Fruit fly (Drosophila melanogaster): ENCODE results near the gene CG45089.
A peak's percentile ranks its signal among the peaks of the same experiment; 100 is the strongest.

CG45089 gene

dm6 chrX:7893411-7894122, at the start of gene CG45089, which contains the start of the genes ND-MNLL and p115 (continued):
- TF ChIP-seq shn (GFP tag; optimal IDR thresholded peaks at IDR 0.05) (peak; percentile 14), Spps (tag; optimal IDR thresholded peaks at IDR 0.05) (peak; percentile 9), Meics (GFP tag; optimal IDR thresholded peaks at IDR 0.05) (peak; percentile 33), CG17829 (tag; optimal IDR thresholded peaks at IDR 0.05) (peak; percentile 77), Ets65A (GFP tag) (peak; percentile 93), Opbp (GFP tag; IDR thresholded peaks at IDR 0.05; ENCODE audit: partially characterized antibody) (no peak; the same call in 2 of the 3 replicates), br (optimal IDR thresholded peaks at IDR 0.05) (no peak), trem (tag; optimal IDR thresholded peaks at IDR 0.05) (peak; percentile 87), tll (GFP tag; optimal IDR thresholded peaks at IDR 0.05) (no peak), Nf-YC (tag; optimal IDR thresholded peaks at IDR 0.05) (peak; percentile 62), sc (optimal IDR thresholded peaks at IDR 0.05) (no peak), sc (GFP tag; optimal IDR thresholded peaks at IDR 0.05) (peak; percentile 6), CG18764 (GFP tag; optimal IDR thresholded peaks at IDR 0.05) (peak; percentile 44), Aef1 (GFP tag; IDR thresholded peaks at IDR 0.05) (peak; percentile 50; the same call in 2 of the 3 replicates), CG10979 (tag; optimal IDR thresholded peaks at IDR 0.05) (peak; percentile 50), gsb-n (tag; optimal IDR thresholded peaks at IDR 0.05) (peak; percentile 6), Mes4 (GFP tag; optimal IDR thresholded peaks at IDR 0.05) (no peak), rib (GFP tag; IDR thresholded peaks at IDR 0.05) (no peak), Rfx (GFP tag; IDR thresholded peaks at IDR 0.05) (peak; percentile 71; the same call in 1 of the 2 replicates), da (GFP tag; optimal IDR thresholded peaks at IDR 0.05) (no peak), slp2 (GFP tag; optimal IDR thresholded peaks at IDR 0.05) (no peak), Atf6 (GFP tag; IDR thresholded peaks at IDR 0.05) (no peak), CG11723 (GFP tag; optimal IDR thresholded peaks at IDR 0.05) (no peak), zen2 (GFP tag; IDR thresholded peaks at IDR 0.05; ENCODE audit: partially characterized antibody) (no peak; the same call in 2 of the 3 replicates), CG4854 (GFP tag; optimal IDR thresholded peaks at IDR 0.05) (no peak), CG13123 (GFP tag; optimal IDR thresholded peaks at IDR 0.05) (no peak), cwo (GFP tag; optimal IDR thresholded peaks at IDR 0.05) (no peak), Abd-B (GFP tag; optimal IDR thresholded peaks at IDR 0.05) (peak; percentile 65), CG17612 (GFP tag; IDR thresholded peaks at IDR 0.05) (no peak), CG34376 (GFP tag; optimal IDR thresholded peaks at IDR 0.05) (no peak), Elba2 (GFP tag; optimal IDR thresholded peaks at IDR 0.05) (peak; percentile 67), CG12299 (tag; optimal IDR thresholded peaks at IDR 0.05) (no peak), gem (tag; optimal IDR thresholded peaks at IDR 0.05) (peak; percentile 78), CG9215 (GFP tag; IDR thresholded peaks at IDR 0.05) (peak; percentile 25; the same call in 1 of the 2 replicates), CG4424 (GFP tag; optimal IDR thresholded peaks at IDR 0.05) (peak; percentile 62), CG30431 (GFP tag; optimal IDR thresholded peaks at IDR 0.05) (no peak), salm (tag; optimal IDR thresholded peaks at IDR 0.05) (no peak), Stat92E (GFP tag; optimal IDR thresholded peaks at IDR 0.05) (no peak), Sin3A (optimal IDR thresholded peaks at IDR 0.05) (peak; percentile 56), CG13624 (GFP tag; optimal IDR thresholded peaks at IDR 0.05) (peak; percentile 53), CG4820 (GFP tag; optimal IDR thresholded peaks at IDR 0.05) (peak; percentile 36), abd-A (tag; optimal IDR thresholded peaks at IDR 0.05) (no peak), CG31365 (tag; optimal IDR thresholded peaks at IDR 0.05) (no peak), Mrtf (GFP tag; IDR thresholded peaks at IDR 0.05) (no peak), CG11695 (GFP tag; IDR thresholded peaks at IDR 0.05) (0 out of 3 replicates have a peak, but pooled peaks have one; percentile 9), Oli (tag; optimal IDR thresholded peaks at IDR 0.05) (no peak), CTCF (GFP tag; optimal IDR thresholded peaks at IDR 0.05) (no peak), CG12155 (GFP tag; optimal IDR thresholded peaks at IDR 0.05) (peak; percentile 66), CG15479 (GFP tag; optimal IDR thresholded peaks at IDR 0.05) (no peak), CG8359 (GFP tag; optimal IDR thresholded peaks at IDR 0.05; ENCODE audit: borderline replicate concordance) (no peak)

Data from whole organism, embryonic.